Fruit fly (Drosophila melanogaster) whole organism, embryonic: ENCODE results near the gene CG5096.

Source experiments
- Blimp-1 ChIP-seq: fragments of 200-800 bp; sonication (Bioruptor generic); optimal IDR thresholded peaks from 3 replicates; lab custom pipeline; 2018; ENCODE audit warnings: missing biosample characterization, missing genetic modification characterization, mild to moderate bottlenecking, moderate library complexity, missing genetic modification reagents
- CG10366 ChIP-seq: fragments of 200-800 bp; sonication (Bioruptor generic); IDR thresholded peaks from 2 replicates; pipeline ENCODE4 v1.3.6; 2022; ENCODE audit warnings: missing biosample characterization, missing genetic modification characterization
- CG12236 ChIP-seq: fragments of 200-800 bp; sonication (Bioruptor generic); optimal IDR thresholded peaks from 2 replicates; lab custom pipeline; 2016; ENCODE audit warnings: missing biosample characterization, missing genetic modification characterization
- CG12659 ChIP-seq: fragments of 200-800 bp; sonication (Bioruptor generic); optimal IDR thresholded peaks from 3 replicates; lab custom pipeline; 2017; ENCODE audit warnings: mild to moderate bottlenecking, missing biosample characterization, missing genetic modification reagents, missing genetic modification characterization
- CG14441 ChIP-seq: fragments of 200-800 bp; sonication (Bioruptor generic); IDR thresholded peaks from 2 replicates; pipeline ENCODE4 v1.3.6; 2022; ENCODE audit warnings: missing biosample characterization, missing genetic modification characterization
- CG14965 ChIP-seq: fragments of 200-800 bp; sonication (Bioruptor generic); optimal IDR thresholded peaks from 2 replicates; lab custom pipeline; 2016; ENCODE audit warnings: missing biosample characterization, missing genetic modification characterization, borderline replicate concordance
- CG15073 ChIP-seq: fragments of 200-800 bp; sonication (Bioruptor generic); optimal IDR thresholded peaks from 2 replicates; lab custom pipeline; 2016; ENCODE audit warnings: missing biosample characterization, missing genetic modification characterization
- CG16813 ChIP-seq: fragments of 200-800 bp; sonication (Bioruptor generic); IDR thresholded peaks from 3 replicates; pipeline ENCODE4 v1.3.6; 2022; ENCODE audit warnings: missing biosample characterization, missing genetic modification characterization; ENCODE audit not compliant: partially characterized antibody
- CG17829 ChIP-seq: fragments of 200-800 bp; optimal IDR thresholded peaks from 2 replicates; lab custom pipeline; 2019; ENCODE audit warnings: missing biosample characterization, mild to moderate bottlenecking, missing genetic modification characterization, moderate library complexity
- CG17912 ChIP-seq: fragments of 200-800 bp; sonication (Bioruptor generic); optimal IDR thresholded peaks from 2 replicates; lab custom pipeline; 2018; ENCODE audit warnings: missing biosample characterization, mild to moderate bottlenecking, missing genetic modification characterization
- CG1792 ChIP-seq: fragments of 200-800 bp; sonication (Bioruptor generic); optimal IDR thresholded peaks from 2 replicates; lab custom pipeline; 2016; ENCODE audit warnings: missing biosample characterization, missing genetic modification characterization
- CG2199 ChIP-seq: fragments of 200-800 bp; sonication (Bioruptor generic); IDR thresholded peaks from 3 replicates; pipeline ENCODE4 v1.3.6; 2022; ENCODE audit warnings: missing biosample characterization, missing genetic modification characterization
- CG2202 ChIP-seq: fragments of 200-800 bp; sonication (Bioruptor generic); optimal IDR thresholded peaks from 2 replicates; lab custom pipeline; 2018; ENCODE audit warnings: missing biosample characterization, mild to moderate bottlenecking, missing genetic modification characterization
- CG30020 ChIP-seq: fragments of 200-800 bp; optimal IDR thresholded peaks from 2 replicates; lab custom pipeline; 2019; ENCODE audit warnings: missing biosample characterization, mild to moderate bottlenecking, missing genetic modification characterization, moderate library complexity
- CG33557 ChIP-seq: fragments of 200-800 bp; sonication (Bioruptor generic); optimal IDR thresholded peaks from 2 replicates; lab custom pipeline; 2019; ENCODE audit warnings: missing biosample characterization, mild to moderate bottlenecking, missing genetic modification characterization, moderate library complexity
- CG34224 ChIP-seq: fragments of 200-800 bp; sonication (Bioruptor generic); IDR thresholded peaks from 3 replicates; pipeline ENCODE4 v1.3.6; 2022; ENCODE audit warnings: missing biosample characterization, missing genetic modification characterization; ENCODE audit not compliant: partially characterized antibody
- CG43689 ChIP-seq: fragments of 200-800 bp; sonication (Bioruptor generic); IDR thresholded peaks from 2 replicates; pipeline ENCODE4 v1.3.6; 2022; ENCODE audit warnings: missing biosample characterization, missing genetic modification characterization
- CG7839 ChIP-seq: fragments of 200-800 bp; sonication (Bioruptor generic); optimal IDR thresholded peaks from 3 replicates; lab custom pipeline; 2018; ENCODE audit warnings: missing biosample characterization, mild to moderate bottlenecking, missing genetic modification characterization, moderate library complexity
- CG8089 ChIP-seq: fragments of 200-800 bp; sonication (Bioruptor generic); optimal IDR thresholded peaks from 3 replicates; lab custom pipeline; 2016; ENCODE audit warnings: missing biosample characterization, missing genetic modification characterization
- CG9609 ChIP-seq: fragments of 200-800 bp; sonication (Bioruptor generic); optimal IDR thresholded peaks from 3 replicates; lab custom pipeline; 2016; ENCODE audit warnings: missing biosample characterization, missing genetic modification characterization
- Eip74EF ChIP-seq, 2 experiments: fragments of 200-800 bp in 1 of 2; fragments of >200 bp in 1 of 2; sonication (Bioruptor generic) in 1 of 2; optimal IDR thresholded peaks; 2 replicates each; lab custom pipeline; 2017 to 2019; ENCODE audit warnings: missing biosample characterization in 2 of 2, missing genetic modification characterization in 2 of 2, mild to moderate bottlenecking in 1 of 2, moderate library complexity in 1 of 2
- Ets65A ChIP-seq: fragments of 200-800 bp; sonication (Bioruptor generic); peaks from one replicate; lab custom pipeline; 2016; ENCODE audit warnings: missing biosample characterization, missing genetic modification characterization
- Fer1 ChIP-seq: fragments of 200-800 bp; sonication (Bioruptor generic); optimal IDR thresholded peaks from 2 replicates; lab custom pipeline; 2017; ENCODE audit warnings: missing biosample characterization, mild to moderate bottlenecking, missing genetic modification characterization
- Hr3 ChIP-seq: fragments of 200-800 bp; sonication (Bioruptor generic); optimal IDR thresholded peaks from 3 replicates; lab custom pipeline; 2016; ENCODE audit warnings: missing biosample characterization, missing genetic modification characterization
- Nf-YC ChIP-seq: fragments of 200-800 bp; optimal IDR thresholded peaks from 3 replicates; lab custom pipeline; 2019; ENCODE audit warnings: missing biosample characterization, mild to moderate bottlenecking, missing genetic modification characterization, moderate library complexity
- Side ChIP-seq: fragments of 200-800 bp; sonication (Bioruptor generic); optimal IDR thresholded peaks from 2 replicates; lab custom pipeline; 2016; ENCODE audit warnings: missing biosample characterization, missing genetic modification characterization
- Ssrp ChIP-seq: fragments of 200-800 bp; sonication (Bioruptor generic); optimal IDR thresholded peaks from 2 replicates; lab custom pipeline; 2018; ENCODE audit warnings: missing biosample characterization, mild to moderate bottlenecking, missing genetic modification characterization, moderate library complexity
- Stat92E ChIP-seq, 3 experiments: fragments of >200 bp in 2 of 3; fragments of 200-800 bp in 1 of 3; sonication (Bioruptor generic) in 1 of 3; optimal IDR thresholded peaks; 2 replicates each; lab custom pipeline; 2017 to 2019; ENCODE audit warnings: missing biosample characterization in 3 of 3, missing genetic modification characterization in 3 of 3, mild to moderate bottlenecking in 1 of 3, moderate library complexity in 1 of 3
- amos ChIP-seq: fragments of 200-800 bp; sonication (Bioruptor generic); IDR thresholded peaks from 2 replicates; pipeline ENCODE4 v1.3.6; 2022; ENCODE audit warnings: missing biosample characterization, missing genetic modification characterization; ENCODE audit not compliant: partially characterized antibody
- ap ChIP-seq: fragments of 200-800 bp; sonication (Bioruptor generic); IDR thresholded peaks from 2 replicates; pipeline ENCODE4 v1.3.6; 2022; ENCODE audit warnings: missing biosample characterization, missing genetic modification characterization
- ash1 ChIP-seq: fragments of 200-800 bp; sonication (Bioruptor generic); optimal IDR thresholded peaks from 2 replicates; lab custom pipeline; 2018; ENCODE audit warnings: missing biosample characterization, mild to moderate bottlenecking, missing genetic modification characterization
- az2 ChIP-seq: fragments of 200-800 bp; sonication (Bioruptor generic); optimal IDR thresholded peaks from 3 replicates; lab custom pipeline; 2016; ENCODE audit warnings: missing biosample characterization, missing genetic modification characterization
- croc ChIP-seq: fragments of 200-800 bp; sonication (Bioruptor generic); conservative IDR thresholded peaks from 3 replicates; pipeline ENCODE4 v1.3.6; 2022; ENCODE audit warnings: missing biosample characterization, missing genetic modification characterization
- crol ChIP-seq: fragments of 200-800 bp; sonication (Bioruptor generic); IDR thresholded peaks from 2 replicates; pipeline ENCODE4 v1.3.6; 2022; ENCODE audit warnings: missing biosample characterization, missing genetic modification characterization
- danr ChIP-seq: fragments of 200-800 bp; sonication (Bioruptor generic); IDR thresholded peaks from 2 replicates; pipeline ENCODE4 v1.3.6; 2022; ENCODE audit warnings: missing biosample characterization, missing genetic modification characterization
- ems ChIP-seq: fragments of 200-800 bp; sonication (Bioruptor generic); optimal IDR thresholded peaks from 3 replicates; lab custom pipeline; 2016; ENCODE audit warnings: missing biosample characterization, missing genetic modification characterization
- esg ChIP-seq: fragments of 200-800 bp; sonication (Bioruptor generic); conservative IDR thresholded peaks from 2 replicates; pipeline ENCODE4 v1.3.6; 2022; ENCODE audit warnings: missing biosample characterization, missing genetic modification characterization
- fd3F ChIP-seq: fragments of 200-800 bp; sonication (Bioruptor generic); optimal IDR thresholded peaks from 2 replicates; lab custom pipeline; 2018; ENCODE audit warnings: missing biosample characterization, mild to moderate bottlenecking, missing genetic modification characterization, moderate library complexity
- gfzf ChIP-seq: fragments of 200-800 bp; sonication (Bioruptor generic); optimal IDR thresholded peaks from 2 replicates; lab custom pipeline; 2016; ENCODE audit warnings: missing biosample characterization, mild to moderate bottlenecking, missing genetic modification characterization, moderate library complexity
- h ChIP-seq: fragments of >200 bp; optimal IDR thresholded peaks from 2 replicates; lab custom pipeline; 2017
- hkb ChIP-seq, 2 experiments: fragments of 200-800 bp in 1 of 2; fragments of >200 bp in 1 of 2; sonication (Bioruptor generic) in 1 of 2; IDR thresholded peaks in 1 of 2; optimal IDR thresholded peaks in 1 of 2; 2 replicates each; pipeline versions ENCODE4 v1.3.6 to Lab custom; 2017 to 2022; ENCODE audit warnings: missing biosample characterization in 1 of 2, missing genetic modification characterization in 1 of 2
- insv ChIP-seq, 2 experiments: fragments of 200-800 bp; sonication (Bioruptor generic); optimal IDR thresholded peaks; 3 replicates each; lab custom pipeline; 2016 to 2018; ENCODE audit warnings: missing biosample characterization in 2 of 2, missing genetic modification characterization in 2 of 2
- ken ChIP-seq: fragments of 200-800 bp; sonication (Bioruptor generic); IDR thresholded peaks from 3 replicates; pipeline ENCODE4 v1.3.6; 2022; ENCODE audit warnings: missing biosample characterization, missing genetic modification characterization
- lilli ChIP-seq: fragments of 200-800 bp; sonication (Bioruptor generic); optimal IDR thresholded peaks from 3 replicates; lab custom pipeline; 2016; ENCODE audit warnings: missing biosample characterization, missing genetic modification characterization
- ranshi ChIP-seq: fragments of 200-800 bp; sonication (Bioruptor generic); IDR thresholded peaks from 2 replicates; pipeline ENCODE4 v1.3.6; 2022; ENCODE audit warnings: missing biosample characterization, missing genetic modification characterization
- scrt ChIP-seq: fragments of 200-800 bp; sonication (Bioruptor generic); optimal IDR thresholded peaks from 2 replicates; lab custom pipeline; 2018; ENCODE audit warnings: missing biosample characterization, mild to moderate bottlenecking, missing genetic modification characterization, moderate library complexity
- sim ChIP-seq: fragments of 200-800 bp; sonication (Bioruptor generic); IDR thresholded peaks from 2 replicates; pipeline ENCODE4 v1.3.6; 2022; ENCODE audit warnings: missing biosample characterization, missing genetic modification characterization
- sqz ChIP-seq: fragments of 200-800 bp; sonication (Bioruptor generic); optimal IDR thresholded peaks from 3 replicates; lab custom pipeline; 2018; ENCODE audit warnings: missing biosample characterization, mild to moderate bottlenecking, missing genetic modification characterization
- trem ChIP-seq: fragments of 200-800 bp; optimal IDR thresholded peaks from 3 replicates; lab custom pipeline; 2019; ENCODE audit warnings: missing biosample characterization, mild to moderate bottlenecking, missing genetic modification characterization, moderate library complexity
- unc-4 ChIP-seq: fragments of 200-800 bp; sonication (Bioruptor generic); IDR thresholded peaks from 2 replicates; pipeline ENCODE4 v1.3.6; 2022; ENCODE audit warnings: missing biosample characterization, missing genetic modification characterization; ENCODE audit not compliant: partially characterized antibody
- usp ChIP-seq: fragments of >200 bp; optimal IDR thresholded peaks from 2 replicates; lab custom pipeline; 2017; ENCODE audit warnings: missing biosample characterization, missing genetic modification characterization

CG5096 gene

dm6 chr2L:10342471-10342870 lies 39.6 kb upstream of the CG5096 start, which contains the start of gene Sps2 (continued):
- TF ChIP-seq Stat92E (GFP tag; optimal IDR thresholded peaks at IDR 0.05; lab: Kevin White, UChicago) (peak in 1 of 3 experiments; percentile 39), Ssrp (tag; lab: Kevin White, UChicago) (no peak), Blimp-1 (GFP tag; lab: Kevin White, UChicago) (no peak), CG7839 (tag; lab: Kevin White, UChicago) (no peak), Eip74EF (GFP tag; optimal IDR thresholded peaks at IDR 0.05; lab: Kevin White, UChicago) (no peak), CG30020 (tag; lab: Kevin White, UChicago) (peak; percentile 85), sim (no peak), Side (GFP tag; lab: Kevin White, UChicago) (no peak), scrt (GFP tag; lab: Kevin White, UChicago) (no peak), CG12659 (GFP tag; lab: Kevin White, UChicago) (no peak), CG43689 (GFP tag; lab: Robert Waterston, UW) (no peak), CG15073 (GFP tag; lab: Kevin White, UChicago) (no peak), CG14965 (no peak), unc-4 (peak; percentile 78), h (lab: Kevin White, UChicago) (no peak), CG9609 (no peak), trem (tag; lab: Kevin White, UChicago) (peak; percentile 27), CG17912 (GFP tag; lab: Kevin White, UChicago) (no peak), CG34224 (GFP tag; lab: Robert Waterston, UW) (peak; percentile 80), CG16813 (GFP tag; lab: Robert Waterston, UW) (peak; percentile 75), CG2202 (tag; lab: Kevin White, UChicago) (no peak), Ets65A (no peak), ems (GFP tag; lab: Kevin White, UChicago) (no peak), gfzf (GFP tag; lab: Kevin White, UChicago) (peak; percentile 12), Fer1 (no peak), croc (GFP tag; lab: Robert Waterston, UW) (no peak), az2 (GFP tag; lab: Kevin White, UChicago) (no peak), hkb (optimal IDR thresholded peaks at IDR 0.05; lab: Kevin White, UChicago) (no peak), hkb (GFP tag; IDR thresholded peaks at IDR 0.05; lab: Robert Waterston, UW) (no peak), CG12236 (GFP tag; lab: Kevin White, UChicago) (no peak), CG17829 (tag; lab: Kevin White, UChicago) (peak; percentile 42), amos (GFP tag; lab: Robert Waterston, UW) (peak; percentile 80; the same call in 1 of the 2 replicates), CG33557 (GFP tag; lab: Kevin White, UChicago) (no peak), CG10366 (GFP tag; lab: Robert Waterston, UW) (no peak), esg (GFP tag; lab: Robert Waterston, UW) (no peak), sqz (GFP tag; lab: Kevin White, UChicago) (no peak), CG1792 (no peak), ash1 (no peak), Nf-YC (tag; lab: Kevin White, UChicago) (peak; percentile 25), danr (GFP tag; lab: Robert Waterston, UW) (no peak), ap (GFP tag; lab: Robert Waterston, UW) (no peak), insv (GFP tag; optimal IDR thresholded peaks at IDR 0.05; lab: Kevin White, UChicago) (no peak), crol (GFP tag; lab: Robert Waterston, UW) (no peak), ken (GFP tag; lab: Robert Waterston, UW) (no peak), lilli (GFP tag; lab: Kevin White, UChicago) (peak; percentile 18), CG8089 (no peak), usp (GFP tag; lab: Kevin White, UChicago) (no peak), ranshi (no peak), CG2199 (GFP tag; lab: Robert Waterston, UW) (0 out of 3 replicates have a peak, but pooled peaks have one; percentile 27), Hr3 (GFP tag; lab: Kevin White, UChicago) (no peak), CG14441 (GFP tag; lab: Robert Waterston, UW) (peak; percentile 37; the same call in 1 of the 2 replicates), fd3F (GFP tag; lab: Kevin White, UChicago) (no peak)
